Worm (Caenorhabditis elegans) whole organism, young adult: ENCODE data around the gene rfth-1.
A peak's percentile ranks its signal among the peaks of the same experiment; 100 is the strongest.

ENCODE experiments used
- B0035.1 ChIP-seq: sonication (generic microtip); optimal IDR thresholded peaks from 2 replicates; lab custom pipeline; 2016; ENCODE audit warnings: missing genetic modification characterization, mild to moderate bottlenecking, missing compliant biosample characterization, missing genotype, missing genetic modification reagents
- C06A6.2 ChIP-seq: fragments of 200-800 bp; sonication (Bioruptor generic); conservative IDR thresholded peaks from 2 replicates; pipeline ENCODE4 v1.3.6; 2022; ENCODE audit warnings: missing genetic modification characterization, missing compliant biosample characterization
- F39B2.1 ChIP-seq: fragments of 200-800 bp; sonication (Bioruptor generic); IDR thresholded peaks from 2 replicates; pipeline ENCODE4 v1.3.6; 2022; ENCODE audit warnings: missing genetic modification reagents, missing genetic modification characterization, missing compliant biosample characterization
- Y53G8AR.9 ChIP-seq: fragments of 200-800 bp; sonication (Bioruptor generic); conservative IDR thresholded peaks from 2 replicates; pipeline ENCODE4 v1.3.6; 2022; ENCODE audit warnings: missing genetic modification reagents, missing genetic modification characterization, missing compliant biosample characterization
- Y56A3A.18 ChIP-seq: fragments of 200-800 bp; sonication (Bioruptor generic); IDR thresholded peaks from 2 replicates; pipeline ENCODE4 v1.3.6; 2022; ENCODE audit warnings: missing genetic modification reagents, missing genetic modification characterization, missing compliant biosample characterization
- ZK185.1 ChIP-seq: sonication (generic microtip); optimal IDR thresholded peaks from 2 replicates; lab custom pipeline; 2016; ENCODE audit warnings: mild to moderate bottlenecking, missing genetic modification characterization, missing compliant biosample characterization; ENCODE audit not compliant: poor library complexity, severe bottlenecking
- akir-1 ChIP-seq: fragments of 200-800 bp; sonication (Bioruptor generic); optimal IDR thresholded peaks from 2 replicates; lab custom pipeline; 2018; ENCODE audit warnings: mild to moderate bottlenecking, missing genetic modification characterization, moderate library complexity, missing compliant biosample characterization
- aptf-3 ChIP-seq: fragments of 200-800 bp; sonication (Bioruptor generic); IDR thresholded peaks from 2 replicates; pipeline ENCODE4 v1.3.6; 2022; ENCODE audit warnings: missing genetic modification characterization, missing compliant biosample characterization
- attf-3 ChIP-seq: fragments of 200-800 bp; sonication (Bioruptor generic); conservative IDR thresholded peaks from 2 replicates; pipeline ENCODE4 v1.3.6; 2022; ENCODE audit warnings: missing genetic modification reagents, missing genetic modification characterization, missing compliant biosample characterization
- bed-1 ChIP-seq: fragments of 200-800 bp; sonication (Bioruptor generic); IDR thresholded peaks from 2 replicates; pipeline ENCODE4 v1.3.6; 2022; ENCODE audit warnings: missing genetic modification reagents, missing genetic modification characterization, missing compliant biosample characterization
- cebp-1 ChIP-seq, 2 experiments: fragments of 200-800 bp in 1 of 2; sonication (Bioruptor generic) in 1 of 2; sonication (generic microtip) in 1 of 2; IDR thresholded peaks in 1 of 2; optimal IDR thresholded peaks in 1 of 2; 2 replicates each; pipeline versions ENCODE4 v1.3.6 to Lab custom; 2017 to 2022; ENCODE audit warnings: missing compliant biosample characterization in 2 of 2, missing genetic modification characterization in 2 of 2, mild to moderate bottlenecking in 1 of 2, missing genetic modification reagents in 1 of 2, moderate library complexity in 1 of 2
- cebp-2 ChIP-seq: fragments of 200-800 bp; sonication (Bioruptor generic); IDR thresholded peaks from 2 replicates; pipeline ENCODE4 v1.3.6; 2022; ENCODE audit warnings: missing genetic modification characterization, missing compliant biosample characterization
- ceh-100 ChIP-seq: fragments of 200-800 bp; sonication (Bioruptor generic); IDR thresholded peaks from 2 replicates; pipeline ENCODE4 v1.3.6; 2022; ENCODE audit warnings: missing genetic modification reagents, missing genetic modification characterization, missing compliant biosample characterization
- ceh-27 ChIP-seq: fragments of 200-800 bp; sonication (Bioruptor generic); optimal IDR thresholded peaks from 2 replicates; lab custom pipeline; 2018; ENCODE audit warnings: mild to moderate bottlenecking, missing genetic modification characterization, moderate library complexity, missing compliant biosample characterization
- ceh-79 ChIP-seq: sonication (generic microtip); optimal IDR thresholded peaks from 2 replicates; lab custom pipeline; 2017; ENCODE audit warnings: mild to moderate bottlenecking, missing genetic modification characterization, missing compliant biosample characterization
- chd-7 ChIP-seq: sonication (generic microtip); optimal IDR thresholded peaks from 2 replicates; lab custom pipeline; 2016; ENCODE audit warnings: mild to moderate bottlenecking, missing genetic modification characterization, moderate library complexity, missing compliant biosample characterization
- die-1 ChIP-seq: sonication (generic microtip); optimal IDR thresholded peaks from 2 replicates; lab custom pipeline; 2016; ENCODE audit warnings: missing genotype, mild to moderate bottlenecking, missing genetic modification characterization, missing compliant biosample characterization
- egrh-3 ChIP-seq: fragments of 200-800 bp; sonication (Bioruptor generic); IDR thresholded peaks from 2 replicates; pipeline ENCODE4 v1.3.6; 2022; ENCODE audit warnings: missing genetic modification reagents, missing genetic modification characterization, missing compliant biosample characterization
- ekl-4 ChIP-seq: fragments of 200-800 bp; sonication (Bioruptor generic); IDR thresholded peaks from 2 replicates; pipeline ENCODE4 v1.3.6; 2022; ENCODE audit warnings: missing genetic modification reagents, missing genetic modification characterization, missing compliant biosample characterization
- hmg-1.2 ChIP-seq: fragments of 200-800 bp; sonication (Bioruptor generic); IDR thresholded peaks from 2 replicates; pipeline ENCODE4 v1.3.6; 2022; ENCODE audit warnings: missing genetic modification reagents, missing genetic modification characterization, missing compliant biosample characterization
- hrde-1 ChIP-seq: sonication (generic microtip); optimal IDR thresholded peaks from 2 replicates; lab custom pipeline; 2016; ENCODE audit warnings: missing genetic modification characterization, mild to moderate bottlenecking, missing compliant biosample characterization, moderate library complexity, missing genotype, missing genetic modification reagents, borderline replicate concordance
- hsf-1 ChIP-seq: fragments of 200-800 bp; sonication (Bioruptor generic); IDR thresholded peaks from 2 replicates; pipeline ENCODE4 v1.3.6; 2022; ENCODE audit warnings: missing genetic modification reagents, missing genetic modification characterization, missing compliant biosample characterization
- lin-35 ChIP-seq, 3 experiments: fragments of 150-350 bp in 2 of 3; sonication (generic microtip) in 1 of 3; optimal IDR thresholded peaks; 2 replicates each; lab custom pipeline; 2014 to 2018; ENCODE audit warnings: missing biosample characterization in 3 of 3, missing genetic modification characterization in 3 of 3, missing genetic modification reagents in 3 of 3
- lin-54 ChIP-seq: fragments of 200-800 bp; sonication (Bioruptor generic); optimal IDR thresholded peaks from 2 replicates; lab custom pipeline; 2018; ENCODE audit warnings: mild to moderate bottlenecking, missing genetic modification characterization, missing compliant biosample characterization
- mcd-1 ChIP-seq: fragments of 200-800 bp; sonication (Bioruptor generic); IDR thresholded peaks from 2 replicates; pipeline ENCODE4 v1.3.6; 2022; ENCODE audit warnings: missing genetic modification reagents, missing genetic modification characterization, missing compliant biosample characterization
- mes-4 ChIP-seq: sonication (generic microtip); optimal IDR thresholded peaks from 2 replicates; lab custom pipeline; 2016; ENCODE audit warnings: missing genotype, missing genetic modification characterization, missing compliant biosample characterization
- rcor-1 ChIP-seq: fragments of 200-800 bp; sonication (Bioruptor generic); IDR thresholded peaks from 2 replicates; pipeline ENCODE4 v1.3.6; 2022; ENCODE audit warnings: missing genetic modification reagents, missing genetic modification characterization, missing compliant biosample characterization
- rec-8 ChIP-seq, 2 experiments: sonication (generic microtip); optimal IDR thresholded peaks; 2 replicates each; lab custom pipeline; 2016; ENCODE audit warnings: mild to moderate bottlenecking in 2 of 2, missing genetic modification characterization in 2 of 2, missing genetic modification reagents in 2 of 2, missing genotype in 2 of 2, missing biosample characterization in 1 of 2, missing compliant biosample characterization in 1 of 2, moderate library complexity in 1 of 2
- sea-2 ChIP-seq: fragments of 200-800 bp; sonication (Bioruptor generic); IDR thresholded peaks from 2 replicates; pipeline ENCODE4 v1.3.6; 2022; ENCODE audit warnings: missing genetic modification characterization, missing compliant biosample characterization
- snpc-1.1 ChIP-seq: sonication (generic microtip); optimal IDR thresholded peaks from 2 replicates; lab custom pipeline; 2017; ENCODE audit warnings: missing genetic modification characterization, mild to moderate bottlenecking, missing compliant biosample characterization, antibody characterized with exemption, moderate library complexity, missing genotype, missing genetic modification reagents; ENCODE audit not compliant: insufficient read depth
- tbp1 ChIP-seq: fragments of 200-800 bp; sonication (Bioruptor generic); optimal IDR thresholded peaks from 2 replicates; lab custom pipeline; 2018; ENCODE audit warnings: mild to moderate bottlenecking, missing genetic modification characterization, missing compliant biosample characterization
- zfh-2 ChIP-seq: fragments of 200-800 bp; sonication (Bioruptor generic); conservative IDR thresholded peaks from 2 replicates; pipeline ENCODE4 v1.3.6; 2022; ENCODE audit warnings: missing genetic modification reagents, missing genetic modification characterization, missing compliant biosample characterization
- ztf-18 ChIP-seq: sonication (generic microtip); optimal IDR thresholded peaks from 2 replicates; lab custom pipeline; 2016; ENCODE audit warnings: missing genotype, mild to moderate bottlenecking, missing genetic modification characterization, missing compliant biosample characterization

Gene rfth-1

DNA sequence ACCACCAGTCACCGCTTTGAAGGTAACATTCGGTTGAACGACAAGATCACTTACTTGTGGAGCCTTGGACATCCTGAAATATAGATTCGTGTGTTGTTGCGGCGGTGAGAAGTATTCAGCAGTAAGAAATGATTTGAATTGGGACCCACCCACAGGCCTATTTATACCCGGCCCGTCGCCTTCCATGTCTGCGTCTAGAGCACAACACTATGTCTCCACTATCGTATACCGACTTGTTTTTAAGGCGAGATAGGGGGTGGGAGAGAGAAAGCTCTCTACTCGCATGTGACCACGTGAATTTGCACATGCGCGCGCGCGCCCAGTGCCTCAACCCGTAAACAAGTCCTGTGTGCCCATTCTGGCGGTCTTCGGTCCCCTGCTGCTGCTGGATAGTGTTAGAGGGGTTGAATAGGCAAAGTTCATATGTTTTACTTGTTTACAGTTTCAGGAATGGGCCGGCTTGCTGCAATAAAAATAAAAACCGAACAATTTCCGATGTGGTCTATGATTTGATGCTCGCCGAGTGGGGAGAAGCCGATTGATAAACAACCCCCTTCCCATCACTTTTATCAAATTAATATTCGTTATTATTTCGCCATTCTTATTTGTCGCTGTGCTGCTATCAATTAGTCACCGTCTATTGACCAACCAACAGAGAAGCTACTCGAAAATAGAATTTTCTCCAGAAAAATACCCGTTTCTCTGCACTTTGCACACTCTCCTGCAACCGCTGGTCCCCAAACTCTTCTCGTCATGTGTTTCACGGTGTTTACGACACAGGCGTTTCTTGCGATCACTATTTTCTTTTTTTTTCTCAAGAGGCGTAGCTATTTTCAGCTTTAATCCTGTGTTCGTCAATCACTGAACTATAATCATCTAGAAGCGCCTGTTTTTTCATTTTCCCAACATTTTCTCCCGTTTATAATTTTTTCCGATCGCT lies 41.1 kb downstream of the rfth-1 start (continued):
- TF ChIP-seq cebp-1 (GFP tag; IDR thresholded peaks at IDR 0.05; lab: Robert Waterston, UW) (peak; percentile 35; the same call in 1 of the 2 replicates), cebp-1 (tag; optimal IDR thresholded peaks at IDR 0.05; lab: Kevin White, UChicago) (peak; percentile 80), tbp1 (GFP tag; lab: Kevin White, UChicago) (peak; percentile 62), ekl-4 (GFP tag; lab: Robert Waterston, UW) (peak; percentile 8; the same call in 1 of the 2 replicates), lin-54 (GFP tag; lab: Kevin White, UChicago) (peak; percentile 36), F39B2.1 (GFP tag; lab: Robert Waterston, UW) (no peak), snpc-1.1 (tag; lab: Kevin White, UChicago) (no peak), lin-35 (GFP tag; optimal IDR thresholded peaks at IDR 0.05; lab: Kevin White, UChicago) (peak in 1 of 3 experiments; percentile 19), ceh-27 (GFP tag; lab: Kevin White, UChicago) (peak; percentile 79), ztf-18 (tag; lab: Kevin White, UChicago) (peak; percentile 43)

DNA sequence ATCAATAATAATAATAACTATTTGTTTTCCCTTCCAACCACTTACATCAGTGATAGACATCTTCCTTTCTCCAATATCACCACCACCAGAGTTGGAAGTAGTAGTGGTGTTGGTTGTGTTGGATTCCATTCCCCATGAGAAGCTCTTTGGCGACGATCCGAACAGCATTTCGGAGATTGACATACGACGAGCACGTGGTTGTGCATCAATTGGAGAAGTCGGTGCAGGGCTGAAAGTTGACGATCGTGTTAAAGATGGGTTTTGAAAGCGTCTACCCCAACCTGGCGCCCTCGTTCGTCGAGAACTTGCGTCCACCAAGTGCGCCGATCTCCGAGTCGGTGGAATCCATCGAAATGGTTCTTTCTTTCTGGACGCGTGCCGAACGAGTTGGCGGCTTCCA lies 42.1 kb downstream of the rfth-1 start:
- no peak for TF ChIP-seq C06A6.2
- no peak for TF ChIP-seq ztf-18 (tag; lab: Kevin White, UChicago)
- no peak for TF ChIP-seq rec-8 (tag; optimal IDR thresholded peaks at IDR 0.05; lab: Kevin White, UChicago)
- no peak for TF ChIP-seq die-1 (tag; lab: Kevin White, UChicago)
- no peak for TF ChIP-seq chd-7
- no peak for TF ChIP-seq hrde-1 (tag; lab: Kevin White, UChicago)
- peak; percentile 9 for TF ChIP-seq akir-1 (GFP tag; lab: Kevin White, UChicago)
- no peak for TF ChIP-seq bed-1 (GFP tag; lab: Robert Waterston, UW)
- no peak for TF ChIP-seq ceh-79 (tag; lab: Kevin White, UChicago)
- no peak for TF ChIP-seq Y56A3A.18 (GFP tag; lab: Robert Waterston, UW)
- no peak for TF ChIP-seq aptf-3 (GFP tag; lab: Robert Waterston, UW)
- TF ChIP-seq zfh-2 (GFP tag; lab: Robert Waterston, UW): peak; percentile 38; the same call in 1 of the 2 replicates
- no peak for TF ChIP-seq B0035.1
- no peak for TF ChIP-seq ekl-4 (GFP tag; lab: Robert Waterston, UW)
- TF ChIP-seq rcor-1 (GFP tag; lab: Robert Waterston, UW): no peak
- peak; percentile 29; the same call in 1 of the 2 replicates for TF ChIP-seq hsf-1
- no peak for TF ChIP-seq mcd-1
- 0 out of 2 replicates have a peak, but pooled peaks have one; percentile 22 for TF ChIP-seq cebp-2
- 0 out of 2 replicates have a peak, but pooled peaks have one; percentile 7 for TF ChIP-seq Y53G8AR.9
- TF ChIP-seq mes-4 (tag; lab: Kevin White, UChicago): no peak
- no peak for TF ChIP-seq ZK185.1
- no peak for TF ChIP-seq ceh-100
- TF ChIP-seq egrh-3 (GFP tag; lab: Robert Waterston, UW): no peak
- no peak for TF ChIP-seq attf-3 (GFP tag; lab: Robert Waterston, UW)
- TF ChIP-seq sea-2 (GFP tag; lab: Robert Waterston, UW): no peak
- TF ChIP-seq hmg-1.2 (GFP tag; lab: Robert Waterston, UW): no peak
